Worm (Caenorhabditis elegans) whole organism, late embryonic: ENCODE data around the gene clec-164.

Source experiments
- K09A11.1 ChIP-seq: sonication (generic microtip); optimal IDR thresholded peaks from 2 replicates; lab custom pipeline; 2017; ENCODE audit warnings: antibody characterized with exemption, mild to moderate bottlenecking, missing genetic modification characterization, missing compliant biosample characterization; ENCODE audit not compliant: insufficient read depth
- ceh-45 ChIP-seq: fragments of 200-800 bp; sonication (Bioruptor generic); IDR thresholded peaks from 2 replicates; pipeline ENCODE4 v1.3.6; 2022; ENCODE audit warnings: missing genetic modification reagents, missing genetic modification characterization, missing compliant biosample characterization
- elt-2 ChIP-seq: sonication (generic microtip); optimal IDR thresholded peaks from 2 replicates; lab custom pipeline; 2016; ENCODE audit warnings: missing genetic modification reagents, missing genetic modification characterization, missing compliant biosample characterization
- ets-4 ChIP-seq: sonication (generic microtip); optimal IDR thresholded peaks from 2 replicates; lab custom pipeline; 2016; ENCODE audit warnings: missing genetic modification characterization, missing compliant biosample characterization
- fax-1 ChIP-seq: sonication (generic microtip); optimal IDR thresholded peaks from 2 replicates; lab custom pipeline; 2016; ENCODE audit warnings: missing genotype, missing genetic modification characterization, missing compliant biosample characterization
- fkh-10 ChIP-seq: fragments of 150-350 bp; optimal IDR thresholded peaks from 2 replicates; lab custom pipeline; 2014; ENCODE audit warnings: missing biosample characterization, missing genetic modification reagents, missing genetic modification characterization
- nfya-1 ChIP-seq: sonication (generic microtip); optimal IDR thresholded peaks from 2 replicates; lab custom pipeline; 2017; ENCODE audit warnings: missing genetic modification characterization, mild to moderate bottlenecking, missing compliant biosample characterization, antibody characterized with exemption, moderate library complexity
- nhr-11 ChIP-seq: fragments of 150-350 bp; optimal IDR thresholded peaks from 2 replicates; lab custom pipeline; 2014; ENCODE audit warnings: missing biosample characterization, missing genetic modification characterization
- ref-2 ChIP-seq: sonication (generic microtip); optimal IDR thresholded peaks from 2 replicates; lab custom pipeline; 2016; ENCODE audit warnings: missing genetic modification characterization, missing compliant biosample characterization
- sox-4 ChIP-seq: sonication (generic microtip); optimal IDR thresholded peaks from 2 replicates; lab custom pipeline; 2017; ENCODE audit warnings: mild to moderate bottlenecking, missing genetic modification characterization, inconsistent platforms, missing compliant biosample characterization

ce11 chrIV:666991-667390 is 49.4 kb upstream of the clec-164 start, which contains the start of gene K11H12.6:
- no peak for TF ChIP-seq ceh-45 (GFP tag; lab: Robert Waterston, UW)
- no peak for TF ChIP-seq sox-4 (tag; lab: Kevin White, UChicago)
- TF ChIP-seq elt-2, result no peak
- TF ChIP-seq fax-1 (tag; lab: Kevin White, UChicago), result no peak
- TF ChIP-seq K09A11.1 (tag; lab: Kevin White, UChicago), result no peak
- TF ChIP-seq ref-2 (tag; lab: Kevin White, UChicago), result no peak
- TF ChIP-seq nfya-1, result no peak
- TF ChIP-seq nhr-11 (tag; lab: Kevin White, UChicago), result no peak
- no peak for TF ChIP-seq ets-4 (tag; lab: Kevin White, UChicago)
- TF ChIP-seq fkh-10 (GFP tag; lab: Kevin White, UChicago), result no peak
